Worm (Caenorhabditis elegans): ENCODE data around the gene R10D12.10.

ce11 chrV:13931225-13931624 lies 26.9 kb downstream of the R10D12.10 start, which contains the start of gene C06B3.16:
- TF ChIP-seq unc-39 (tag; optimal IDR thresholded peaks at IDR 0.05) (no peak), unc-62 (GFP tag; optimal IDR thresholded peaks at IDR 0.05) (no peak)
